Fruit fly (Drosophila melanogaster) whole organism, wandering third instar larva: Measurements from ENCODE around the gene edin.

Experiments
- CG9705 ChIP-seq: fragments of 200-800 bp; sonication (Bioruptor generic); optimal IDR thresholded peaks from 2 replicates; lab custom pipeline; 2018; ENCODE audit warnings: missing biosample characterization, mild to moderate bottlenecking, missing genetic modification characterization
- CrebA ChIP-seq: fragments of 200-800 bp; sonication (Bioruptor generic); optimal IDR thresholded peaks from 2 replicates; lab custom pipeline; 2016; ENCODE audit warnings: missing biosample characterization, mild to moderate bottlenecking, missing genetic modification characterization, borderline replicate concordance
- Dfd ChIP-seq: fragments of >200 bp; optimal IDR thresholded peaks from 2 replicates; lab custom pipeline; 2017; ENCODE audit warnings: missing biosample characterization, missing genetic modification characterization
- GATAd ChIP-seq: sonication (Bioruptor generic); optimal IDR thresholded peaks from 2 replicates; lab custom pipeline; 2016; ENCODE audit warnings: missing biosample characterization, missing genetic modification characterization
- Hnf4 ChIP-seq: fragments of 200-800 bp; sonication (Bioruptor generic); optimal IDR thresholded peaks from 2 replicates; lab custom pipeline; 2016; ENCODE audit warnings: missing biosample characterization, mild to moderate bottlenecking, missing genetic modification characterization
- Hr83 ChIP-seq: fragments of 200-300 bp; sonication (Bioruptor generic); optimal IDR thresholded peaks from 2 replicates; lab custom pipeline; 2016; ENCODE audit warnings: missing biosample characterization, mild to moderate bottlenecking, missing genetic modification characterization, moderate library complexity; ENCODE audit not compliant: poor library complexity, severe bottlenecking
- Jra ChIP-seq: sonication (Bioruptor generic); optimal IDR thresholded peaks from 2 replicates; lab custom pipeline; 2016; ENCODE audit warnings: missing biosample characterization, missing genetic modification characterization
- Mio ChIP-seq: sonication (Bioruptor generic); optimal IDR thresholded peaks from 2 replicates; lab custom pipeline; 2016; ENCODE audit warnings: missing biosample characterization, missing genetic modification characterization
- Myc ChIP-seq: fragments of >200 bp; optimal IDR thresholded peaks from 2 replicates; lab custom pipeline; 2017
- N ChIP-seq: fragments of >200 bp; optimal IDR thresholded peaks from 2 replicates; lab custom pipeline; 2018; ENCODE audit warnings: missing biosample characterization, missing external identifiers, missing genetic modification characterization
- OdsH ChIP-seq: fragments of 200-800 bp; sonication (Bioruptor generic); optimal IDR thresholded peaks from 2 replicates; lab custom pipeline; 2016; ENCODE audit warnings: missing biosample characterization, mild to moderate bottlenecking, missing genetic modification characterization
- Rel ChIP-seq, 2 experiments: fragments of 200-800 bp; sonication (Bioruptor generic) in 1 of 2; optimal IDR thresholded peaks; 2 replicates in 1 of 2; 3 replicates in 1 of 2; lab custom pipeline; 2016 to 2019; ENCODE audit warnings: mild to moderate bottlenecking in 2 of 2, missing biosample characterization in 2 of 2, missing genetic modification characterization in 2 of 2, moderate library complexity in 1 of 2
- Vsx2 ChIP-seq: fragments of 200-300, 225-300 bp; sonication (Bioruptor generic); optimal IDR thresholded peaks from 2 replicates; lab custom pipeline; 2018; ENCODE audit warnings: missing biosample characterization, missing genetic modification characterization; ENCODE audit not compliant: partially characterized antibody
- br ChIP-seq: fragments of 200-800 bp; sonication (Bioruptor generic); optimal IDR thresholded peaks from 2 replicates; lab custom pipeline; 2016; ENCODE audit warnings: missing biosample characterization, missing genetic modification characterization
- brk ChIP-seq: fragments of 200-800 bp; sonication (Bioruptor generic); optimal IDR thresholded peaks from 2 replicates; lab custom pipeline; 2016; ENCODE audit warnings: missing biosample characterization, mild to moderate bottlenecking, missing genetic modification characterization
- dl ChIP-seq, 2 experiments: fragments of 175-275, 200-275 bp in 1 of 2; fragments of 200-275 bp in 1 of 2; sonication (Bioruptor generic); optimal IDR thresholded peaks; lab custom pipeline; 2018; ENCODE audit warnings: mild to moderate bottlenecking in 2 of 2, missing biosample characterization in 2 of 2, missing genetic modification characterization in 2 of 2, moderate library complexity in 2 of 2; ENCODE audit not compliant: partially characterized antibody in 2 of 2, insufficient read depth in 1 of 2
- dmrt93B ChIP-seq: fragments of 200-800 bp; sonication (Bioruptor generic); optimal IDR thresholded peaks from 2 replicates; lab custom pipeline; 2018; ENCODE audit warnings: missing biosample characterization, mild to moderate bottlenecking, missing genetic modification characterization
- dsf ChIP-seq: sonication (Bioruptor generic); optimal IDR thresholded peaks from 2 replicates; lab custom pipeline; 2016; ENCODE audit warnings: missing biosample characterization, missing genetic modification characterization, borderline replicate concordance
- ey ChIP-seq: fragments of 200-800 bp; sonication (Bioruptor generic); optimal IDR thresholded peaks from 2 replicates; lab custom pipeline; 2016; ENCODE audit warnings: missing biosample characterization, missing genetic modification characterization
- foxo ChIP-seq, 2 experiments: fragments of 200-800 bp; sonication (Bioruptor generic); optimal IDR thresholded peaks; 2 replicates in 1 of 2; 3 replicates in 1 of 2; lab custom pipeline; 2016 to 2017; ENCODE audit warnings: missing biosample characterization in 2 of 2, missing genetic modification characterization in 2 of 2
- fru ChIP-seq: fragments of 200-800 bp; sonication (Bioruptor generic); optimal IDR thresholded peaks from 3 replicates; lab custom pipeline; 2016; ENCODE audit warnings: missing biosample characterization, mild to moderate bottlenecking, missing genetic modification characterization
- h ChIP-seq: fragments of 200-800 bp; sonication (Bioruptor generic); optimal IDR thresholded peaks from 3 replicates; lab custom pipeline; 2016; ENCODE audit warnings: missing biosample characterization, mild to moderate bottlenecking, missing genetic modification characterization
- jim ChIP-seq: fragments of 175-275, 200-325 bp; sonication (Bioruptor generic); optimal IDR thresholded peaks from 2 replicates; lab custom pipeline; 2016; ENCODE audit warnings: missing biosample characterization, mild to moderate bottlenecking, missing genetic modification characterization
- lola ChIP-seq: fragments of >200 bp; optimal IDR thresholded peaks from 2 replicates; lab custom pipeline; 2017; ENCODE audit warnings: missing biosample characterization, missing genetic modification characterization
- pan ChIP-seq: fragments of >200 bp; optimal IDR thresholded peaks from 2 replicates; lab custom pipeline; 2017
- rgr ChIP-seq: fragments of 200-800 bp; sonication (Bioruptor generic); optimal IDR thresholded peaks from 3 replicates; lab custom pipeline; 2016; ENCODE audit warnings: missing biosample characterization, mild to moderate bottlenecking, missing genetic modification characterization
- sage ChIP-seq: fragments of 200-800 bp; sonication (Bioruptor generic); optimal IDR thresholded peaks from 2 replicates; lab custom pipeline; 2016; ENCODE audit warnings: missing biosample characterization, mild to moderate bottlenecking, missing genetic modification characterization
- sv ChIP-seq: fragments of 200-800 bp; sonication (Bioruptor generic); optimal IDR thresholded peaks from 3 replicates; lab custom pipeline; 2016; ENCODE audit warnings: missing biosample characterization, missing genetic modification characterization
- tai ChIP-seq: sonication (Bioruptor generic); optimal IDR thresholded peaks from 2 replicates; lab custom pipeline; 2016; ENCODE audit warnings: missing biosample characterization, missing genetic modification characterization
- usp ChIP-seq: fragments of >200 bp; optimal IDR thresholded peaks from 2 replicates; lab custom pipeline; 2017; ENCODE audit warnings: missing biosample characterization, missing genetic modification characterization
- woc ChIP-seq: sonication (Bioruptor generic); optimal IDR thresholded peaks from 2 replicates; lab custom pipeline; 2016; ENCODE audit warnings: missing biosample characterization, mild to moderate bottlenecking, missing genetic modification characterization

edin gene

dm6 chr3L:17461369-17462012, 33.2 kb upstream of the edin start:
- TF ChIP-seq N = no peak
- no peak for TF ChIP-seq dsf (GFP tag; lab: Kevin White, UChicago)
- no peak for TF ChIP-seq h (GFP tag; lab: Kevin White, UChicago)
- no peak for TF ChIP-seq tai (GFP tag; lab: Kevin White, UChicago)
- no peak for TF ChIP-seq woc (GFP tag; lab: Kevin White, UChicago)
- TF ChIP-seq GATAd (GFP tag; lab: Kevin White, UChicago) = no peak
- no peak for TF ChIP-seq rgr (GFP tag; lab: Kevin White, UChicago)
- TF ChIP-seq foxo (GFP tag; optimal IDR thresholded peaks at IDR 0.05; lab: Kevin White, UChicago) = no peak
- TF ChIP-seq sv (GFP tag; lab: Kevin White, UChicago) = no peak
- no peak for TF ChIP-seq Mio (GFP tag; lab: Kevin White, UChicago)
- no peak for TF ChIP-seq lola
- TF ChIP-seq Rel (GFP tag; optimal IDR thresholded peaks at IDR 0.05; lab: Kevin White, UChicago) = no peak
- no peak for TF ChIP-seq Rel (tag; optimal IDR thresholded peaks at IDR 0.05; lab: Kevin White, UChicago)
- TF ChIP-seq ey (GFP tag; lab: Kevin White, UChicago) = no peak
- TF ChIP-seq usp (GFP tag; lab: Kevin White, UChicago) = no peak
- TF ChIP-seq sage = no peak
- TF ChIP-seq Jra (GFP tag; lab: Kevin White, UChicago) = no peak
- TF ChIP-seq dmrt93B (GFP tag; lab: Kevin White, UChicago) = no peak
- no peak for TF ChIP-seq fru (GFP tag; lab: Kevin White, UChicago)
- no peak for TF ChIP-seq brk (GFP tag; lab: Kevin White, UChicago)
- no peak for TF ChIP-seq Hr83 (GFP tag; lab: Kevin White, UChicago)

dm6 chr3L:17462474-17462873, 32.2 kb upstream of the edin start:
- TF ChIP-seq tai (GFP tag; lab: Kevin White, UChicago) (no peak), Jra (GFP tag; lab: Kevin White, UChicago) (no peak), Hr83 (GFP tag; lab: Kevin White, UChicago) (no peak), pan (no peak), br (no peak), dsf (GFP tag; lab: Kevin White, UChicago) (no peak), woc (GFP tag; lab: Kevin White, UChicago) (no peak), rgr (GFP tag; lab: Kevin White, UChicago) (no peak), dmrt93B (GFP tag; lab: Kevin White, UChicago) (no peak), h (GFP tag; lab: Kevin White, UChicago) (no peak), foxo (GFP tag; optimal IDR thresholded peaks at IDR 0.05; lab: Kevin White, UChicago) (no peak), CrebA (GFP tag; lab: Kevin White, UChicago) (no peak), Rel (GFP tag; optimal IDR thresholded peaks at IDR 0.05; lab: Kevin White, UChicago) (no peak), Rel (tag; optimal IDR thresholded peaks at IDR 0.05; lab: Kevin White, UChicago) (no peak), jim (no peak), Dfd (GFP tag; lab: Kevin White, UChicago) (no peak), sage (no peak), Vsx2 (GFP tag; lab: Kevin White, UChicago) (no peak), CG9705 (no peak)

dm6 chr3L:17465804-17466203, 28.9 kb upstream of the edin start, which contains the start of gene QIL1:
QIL1 (plus strand) TSS chr3L:17465945.
- TF ChIP-seq fru (GFP tag; lab: Kevin White, UChicago) = no peak
- TF ChIP-seq ey (GFP tag; lab: Kevin White, UChicago) = no peak
- no peak for TF ChIP-seq Jra (GFP tag; lab: Kevin White, UChicago)
- TF ChIP-seq usp (GFP tag; lab: Kevin White, UChicago) = no peak
- no peak for TF ChIP-seq Rel (GFP tag; optimal IDR thresholded peaks at IDR 0.05; lab: Kevin White, UChicago)
- TF ChIP-seq Rel (tag; optimal IDR thresholded peaks at IDR 0.05; lab: Kevin White, UChicago) = no peak
- no peak for TF ChIP-seq br
- no peak for TF ChIP-seq Hr83 (GFP tag; lab: Kevin White, UChicago)
- no peak for TF ChIP-seq CrebA (GFP tag; lab: Kevin White, UChicago)
- no peak for TF ChIP-seq Vsx2 (GFP tag; lab: Kevin White, UChicago)
- TF ChIP-seq tai (GFP tag; lab: Kevin White, UChicago) = no peak
- TF ChIP-seq Hnf4 = no peak
- TF ChIP-seq dmrt93B (GFP tag; lab: Kevin White, UChicago) = no peak
- TF ChIP-seq Myc (lab: Kevin White, UChicago) = no peak
- TF ChIP-seq dl (GFP tag; optimal IDR thresholded peaks at IDR 0.05; lab: Kevin White, UChicago; ENCODE audit: insufficient read depth in 1 of 2, partially characterized antibody in 2 of 2) = no peak
- TF ChIP-seq woc (GFP tag; lab: Kevin White, UChicago) = no peak
- TF ChIP-seq foxo (GFP tag; optimal IDR thresholded peaks at IDR 0.05; lab: Kevin White, UChicago) = no peak
- TF ChIP-seq lola = no peak
- TF ChIP-seq OdsH = no peak
- TF ChIP-seq dsf (GFP tag; lab: Kevin White, UChicago) = no peak
- no peak for TF ChIP-seq Mio (GFP tag; lab: Kevin White, UChicago)
